Worm (Caenorhabditis elegans) whole organism, L4 larva: ENCODE results near the gene arx-6.

Source experiments
- F49E8.2 ChIP-seq: sonication (generic microtip); optimal IDR thresholded peaks from 2 replicates; lab custom pipeline; 2016; ENCODE audit warnings: missing compliant biosample characterization, mild to moderate bottlenecking, missing genetic modification characterization, borderline replicate concordance
- T26A8.4 ChIP-seq: fragments of 200-800 bp; sonication (Bioruptor generic); IDR thresholded peaks from 2 replicates; pipeline ENCODE4 v1.3.6; 2022; ENCODE audit warnings: missing genetic modification characterization, missing compliant biosample characterization
- ceh-28 ChIP-seq: fragments of 150-350 bp; optimal IDR thresholded peaks from 2 replicates; lab custom pipeline; 2014; ENCODE audit warnings: missing biosample characterization, missing genetic modification reagents, missing genetic modification characterization
- daf-19 ChIP-seq: fragments of 200-800 bp; sonication (Bioruptor generic); conservative IDR thresholded peaks from 2 replicates; pipeline ENCODE4 v1.3.6; 2022; ENCODE audit warnings: missing genetic modification characterization, missing compliant biosample characterization
- fkh-10 ChIP-seq: fragments of 150-350 bp; optimal IDR thresholded peaks from 2 replicates; lab custom pipeline; 2014; ENCODE audit warnings: missing biosample characterization, missing genetic modification reagents, missing genetic modification characterization
- lim-7 ChIP-seq: fragments of 200-800 bp; sonication (Bioruptor generic); IDR thresholded peaks from 2 replicates; pipeline ENCODE4 v1.3.6; 2022; ENCODE audit warnings: missing genetic modification characterization, missing compliant biosample characterization
- nhr-76 ChIP-seq: fragments of 150-350 bp; optimal IDR thresholded peaks from 2 replicates; lab custom pipeline; 2014; ENCODE audit warnings: missing biosample characterization, missing genetic modification characterization
- pqm-1 ChIP-seq: sonication (generic microtip); optimal IDR thresholded peaks from 2 replicates; lab custom pipeline; 2017; ENCODE audit warnings: missing biosample characterization, missing genetic modification characterization
- snpc-4 ChIP-seq: fragments of 150-350 bp; optimal IDR thresholded peaks from 2 replicates; lab custom pipeline; 2014; ENCODE audit warnings: missing biosample characterization, missing genetic modification characterization
- unc-62 ChIP-seq, 3 experiments: fragments of 150-350 bp in 1 of 3; sonication (generic microtip); optimal IDR thresholded peaks in 2 of 3; peaks in 1 of 3; 1 replicate in 1 of 3; 2 replicates in 2 of 3; lab custom pipeline; 2014 to 2017; ENCODE audit warnings: missing biosample characterization in 3 of 3, missing genetic modification characterization in 3 of 3, missing genetic modification reagents in 3 of 3, missing genotype in 1 of 3

DNA sequence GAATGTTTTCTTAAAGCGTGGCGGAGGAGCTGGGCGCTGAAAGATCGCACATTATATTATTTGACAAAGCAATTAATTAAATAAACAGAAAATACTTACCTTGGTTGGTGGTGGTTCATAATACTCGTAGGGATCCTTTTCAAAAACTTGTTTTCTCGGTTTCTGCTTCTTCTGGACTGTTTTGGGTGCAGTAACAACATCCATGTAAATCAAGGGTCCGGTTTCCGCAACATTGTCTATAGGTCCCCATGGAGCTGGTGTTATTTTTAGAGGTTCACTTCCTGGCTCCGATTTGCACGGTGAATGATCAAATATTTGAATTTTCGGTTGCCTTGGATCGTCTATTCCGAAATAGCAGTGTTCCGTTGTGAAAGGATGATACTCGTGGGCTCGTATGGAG is 45.7 kb downstream of the arx-6 start:
- TF ChIP-seq pqm-1 (tag; lab: Kevin White, UChicago) (no peak), nhr-76 (tag; lab: Kevin White, UChicago) (no peak), unc-62 (GFP tag; optimal IDR thresholded peaks at IDR 0.05 in 1 of 2; lab: Kevin White, UChicago) (no peak), unc-62 (tag; optimal IDR thresholded peaks at IDR 0.05; lab: Kevin White, UChicago) (no peak), F49E8.2 (tag; lab: Kevin White, UChicago) (no peak), lim-7 (GFP tag; lab: Robert Waterston, UW) (no peak), snpc-4 (no peak), fkh-10 (GFP tag; lab: Kevin White, UChicago) (no peak), T26A8.4 (GFP tag; lab: Robert Waterston, UW) (no peak), daf-19 (GFP tag; lab: Robert Waterston, UW) (no peak), ceh-28 (tag; lab: Kevin White, UChicago) (no peak)
